Fruit fly (Drosophila melanogaster) whole organism: ENCODE results near the gene CG6865.

Experiments used
- CG8478 ChIP-seq: fragments of >200 bp; optimal IDR thresholded peaks from 2 replicates; lab custom pipeline; 2018; ENCODE audit warnings: inconsistent platforms
- EcR ChIP-seq, 2 experiments: fragments of >200 bp; optimal IDR thresholded peaks; 2 replicates each; lab custom pipeline; 2017; ENCODE audit warnings: missing biosample characterization in 2 of 2, missing genetic modification characterization in 2 of 2, missing genetic modification reagents in 2 of 2
- pan ChIP-seq: fragments of >200 bp; optimal IDR thresholded peaks from 2 replicates; lab custom pipeline; 2017
- psq ChIP-seq: fragments of >200 bp; optimal IDR thresholded peaks from 2 replicates; lab custom pipeline; 2017

- no peak for TF ChIP-seq psq (lab: Kevin White, UChicago)
- no peak for TF ChIP-seq pan (lab: Kevin White, UChicago)
- no peak for TF ChIP-seq CG8478 (lab: Kevin White, UChicago)
- no peak for TF ChIP-seq EcR (GFP tag; optimal IDR thresholded peaks at IDR 0.05; lab: Kevin White, UChicago)
Observed at dm6 chr3L:18823221-18823514, 40.3 kb upstream of the CG6865 start.
